Fruit fly (Drosophila melanogaster): ENCODE data around the gene CG8051.

DNA sequence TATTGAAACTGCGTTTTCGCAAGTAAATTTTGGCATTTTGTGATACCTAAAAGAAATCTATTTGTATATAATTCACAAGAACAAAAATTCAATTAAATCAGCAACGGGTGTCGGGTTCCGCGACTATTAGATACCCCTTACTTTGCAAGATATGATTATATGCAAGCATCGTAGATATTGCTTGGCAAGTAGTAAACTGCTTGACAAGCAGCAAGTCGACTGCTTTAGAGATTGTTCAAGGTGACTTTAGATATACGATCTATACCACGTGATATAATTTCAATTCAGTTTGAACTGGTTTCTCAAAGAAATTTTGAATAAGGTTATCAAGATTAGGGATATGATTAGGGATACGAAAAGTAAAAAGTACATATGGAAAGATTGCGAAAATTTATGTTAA lies 29.3 kb downstream of the CG8051 start:
- TF ChIP-seq CG10348 (GFP tag; IDR thresholded peaks at IDR 0.05): no peak
- no peak for TF ChIP-seq Ets98B (GFP tag; IDR thresholded peaks at IDR 0.05)
- no peak for TF ChIP-seq Pif1A (GFP tag; optimal IDR thresholded peaks at IDR 0.05)
- no peak for TF ChIP-seq CG4496 (GFP tag; IDR thresholded peaks at IDR 0.05)
- TF ChIP-seq CG15710 (tag; optimal IDR thresholded peaks at IDR 0.05): no peak
- no peak for TF ChIP-seq CG32121 (GFP tag; IDR thresholded peaks at IDR 0.05)

Measured in whole organism, pupa.